Worm (Caenorhabditis elegans) whole organism, late embryonic: ENCODE data around the gene R12B2.2.

Experiments
- ceh-48 ChIP-seq: sonication (generic microtip); optimal IDR thresholded peaks from 2 replicates; lab custom pipeline; 2016; ENCODE audit warnings: missing genetic modification characterization, inconsistent platforms, missing compliant biosample characterization
- dve-1 ChIP-seq: sonication (generic microtip); optimal IDR thresholded peaks from 2 replicates; lab custom pipeline; 2017; ENCODE audit warnings: antibody characterized with exemption, mild to moderate bottlenecking, missing genetic modification characterization, missing compliant biosample characterization
- elt-2 ChIP-seq: sonication (generic microtip); optimal IDR thresholded peaks from 2 replicates; lab custom pipeline; 2016; ENCODE audit warnings: missing genetic modification reagents, missing genetic modification characterization, missing compliant biosample characterization
- hlh-13 ChIP-seq: fragments of 200-800 bp; sonication (Bioruptor generic); optimal IDR thresholded peaks from 2 replicates; lab custom pipeline; 2018; ENCODE audit warnings: mild to moderate bottlenecking, missing genetic modification characterization, missing compliant biosample characterization
- hlh-30 ChIP-seq: sonication (generic microtip); optimal IDR thresholded peaks from 2 replicates; lab custom pipeline; 2017; ENCODE audit warnings: antibody characterized with exemption, missing genetic modification characterization, missing compliant biosample characterization; ENCODE audit not compliant: insufficient read depth
- pax-1 ChIP-seq: fragments of 150-350 bp; optimal IDR thresholded peaks from 2 replicates; lab custom pipeline; 2014; ENCODE audit warnings: missing biosample characterization, missing genetic modification characterization
- pqm-1 ChIP-seq: sonication (generic microtip); optimal IDR thresholded peaks from 2 replicates; lab custom pipeline; 2016; ENCODE audit warnings: missing genetic modification characterization, missing compliant biosample characterization
- pros-1 ChIP-seq: fragments of 150-350 bp; optimal IDR thresholded peaks from 2 replicates; lab custom pipeline; 2014; ENCODE audit warnings: missing biosample characterization, missing genetic modification reagents, missing genetic modification characterization
- sox-4 ChIP-seq: sonication (generic microtip); optimal IDR thresholded peaks from 2 replicates; lab custom pipeline; 2017; ENCODE audit warnings: mild to moderate bottlenecking, missing genetic modification characterization, inconsistent platforms, missing compliant biosample characterization
- tbx-2 ChIP-seq: sonication (generic microtip); optimal IDR thresholded peaks from 2 replicates; lab custom pipeline; 2016; ENCODE audit warnings: missing genetic modification characterization, missing compliant biosample characterization
- unc-3 ChIP-seq, 2 experiments: fragments of 200-800 bp in 1 of 2; sonication (Bioruptor generic) in 1 of 2; sonication (generic microtip) in 1 of 2; conservative IDR thresholded peaks in 1 of 2; optimal IDR thresholded peaks in 1 of 2; 2 replicates each; pipeline versions ENCODE4 v1.3.6 to Lab custom; 2016 to 2022; ENCODE audit warnings: missing compliant biosample characterization in 2 of 2, missing genetic modification characterization in 2 of 2, missing genetic modification reagents in 1 of 2
- ztf-16 ChIP-seq: sonication (generic microtip); optimal IDR thresholded peaks from 2 replicates; lab custom pipeline; 2017; ENCODE audit warnings: missing genetic modification characterization, missing compliant biosample characterization

DNA sequence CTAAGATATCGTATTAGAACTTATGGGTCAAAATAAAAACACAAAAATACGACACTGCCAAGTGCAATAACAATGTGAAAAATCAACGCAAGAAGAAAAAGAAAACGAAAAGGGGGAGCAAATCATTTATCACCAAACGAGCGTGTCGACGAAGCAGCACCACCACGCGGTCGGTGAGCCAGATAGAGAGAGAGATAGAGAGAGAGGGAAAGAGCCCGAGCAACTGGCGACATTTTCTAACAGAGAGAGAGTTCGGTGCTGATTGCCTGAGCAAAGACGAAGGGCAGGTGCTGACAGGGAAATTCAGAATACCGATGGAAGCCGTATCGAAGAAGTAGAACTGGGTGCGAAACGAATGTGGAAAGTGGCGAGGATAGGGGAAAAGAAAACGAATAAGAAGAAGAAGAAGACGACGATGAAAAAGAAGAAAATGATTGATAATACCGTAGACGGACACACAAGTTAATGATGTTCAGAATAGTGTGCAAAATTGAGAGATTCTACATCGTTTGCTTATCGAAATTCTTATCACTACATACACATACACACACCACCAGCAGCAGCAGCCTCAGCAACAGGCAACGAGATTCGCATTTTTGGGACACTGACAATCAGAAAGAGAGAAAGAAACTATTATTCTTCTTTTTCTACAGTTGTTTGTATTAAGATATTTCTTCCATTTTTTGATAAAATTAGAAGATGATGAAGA, 28.5 kb downstream of the R12B2.2 start:
- peak; percentile 89 for TF ChIP-seq elt-2 (tag; lab: Kevin White, UChicago)
- TF ChIP-seq pax-1 (tag; lab: Kevin White, UChicago), result no peak
- TF ChIP-seq hlh-30 (tag; lab: Kevin White, UChicago), result no peak
- no peak for TF ChIP-seq sox-4
- TF ChIP-seq hlh-13 (GFP tag; lab: Kevin White, UChicago), result no peak
- no peak for TF ChIP-seq ztf-16
- no peak for TF ChIP-seq unc-3 (GFP tag; conservative IDR thresholded peaks at IDR 0.05; lab: Robert Waterston, UW)
- TF ChIP-seq unc-3 (tag; optimal IDR thresholded peaks at IDR 0.05; lab: Kevin White, UChicago), result no peak
- no peak for TF ChIP-seq pqm-1 (tag; lab: Kevin White, UChicago)
- no peak for TF ChIP-seq ceh-48
- TF ChIP-seq dve-1 (tag; lab: Kevin White, UChicago), result no peak
- no peak for TF ChIP-seq tbx-2 (tag; lab: Kevin White, UChicago)
- no peak for TF ChIP-seq pros-1 (tag; lab: Kevin White, UChicago)
